Worm (Caenorhabditis elegans): ENCODE data around the gene unc-3.

Gene unc-3

ce11 chrX:14790320-14791048, 17.1 kb downstream of the unc-3 start, which contains the start of gene tatn-1 (continued):
- TF ChIP-seq lin-11 (tag; optimal IDR thresholded peaks at IDR 0.05) = no peak
- TF ChIP-seq sem-4 (tag; optimal IDR thresholded peaks at IDR 0.05) = peak; percentile 86
- TF ChIP-seq crh-2 (tag; optimal IDR thresholded peaks at IDR 0.05) = peak; percentile 95
- TF ChIP-seq elt-1 (tag; optimal IDR thresholded peaks at IDR 0.05) = peak; percentile 67
- no peak for TF ChIP-seq nhr-12 (tag; optimal IDR thresholded peaks at IDR 0.05)
- TF ChIP-seq R02D3.7 (tag; optimal IDR thresholded peaks at IDR 0.05) = no peak
- peak; percentile 59 for TF ChIP-seq nhr-6 (tag; optimal IDR thresholded peaks at IDR 0.05)
- peak; percentile 86 for TF ChIP-seq F13H6.1 (tag; optimal IDR thresholded peaks at IDR 0.05)

ce11 chrX:14791195-14791739, 17.9 kb downstream of the unc-3 start:
- TF ChIP-seq ama-1 (optimal IDR thresholded peaks at IDR 0.05) (peak; percentile 68), nhr-12 (tag; optimal IDR thresholded peaks at IDR 0.05) (no peak)

ce11 chrX:14792315-14793197, 19.2 kb downstream of the unc-3 start:
- no peak for TF ChIP-seq nhr-10 (tag; optimal IDR thresholded peaks at IDR 0.05)
- TF ChIP-seq Y55F3AM.14 (GFP tag; optimal IDR thresholded peaks at IDR 0.05) = no peak
- TF ChIP-seq R02D3.7 (tag; optimal IDR thresholded peaks at IDR 0.05) = no peak
- no peak for TF ChIP-seq C34F6.9 (tag; optimal IDR thresholded peaks at IDR 0.05)
- TF ChIP-seq nhr-11 (tag; optimal IDR thresholded peaks at IDR 0.05) = no peak
- TF ChIP-seq lin-11 (tag; optimal IDR thresholded peaks at IDR 0.05) = no peak
- TF ChIP-seq lin-13 (GFP tag; optimal IDR thresholded peaks at IDR 0.05) = peak; percentile 23
- TF ChIP-seq nhr-23 (tag; optimal IDR thresholded peaks at IDR 0.05) = no peak
- TF ChIP-seq ama-1 (optimal IDR thresholded peaks at IDR 0.05) = peak; percentile 70
- TF ChIP-seq ceh-16 (tag; optimal IDR thresholded peaks at IDR 0.05) = no peak
- no peak for TF ChIP-seq lin-39 (tag; optimal IDR thresholded peaks at IDR 0.05)
- TF ChIP-seq aly-2 (tag; optimal IDR thresholded peaks at IDR 0.05) = no peak
- TF ChIP-seq sem-4 (tag; optimal IDR thresholded peaks at IDR 0.05) = no peak
- TF ChIP-seq ZK546.5 (tag; optimal IDR thresholded peaks at IDR 0.05) = no peak
- no peak for TF ChIP-seq ztf-1 (GFP tag; conservative IDR thresholded peaks at IDR 0.05)
- TF ChIP-seq mbf-1 (tag; optimal IDR thresholded peaks at IDR 0.05) = no peak
- no peak for TF ChIP-seq unc-62 (GFP tag; optimal IDR thresholded peaks at IDR 0.05)
- peak; percentile 26 for TF ChIP-seq ztf-4 (tag; optimal IDR thresholded peaks at IDR 0.05)
- TF ChIP-seq sma-3 (GFP tag; optimal IDR thresholded peaks at IDR 0.05) = no peak
- TF ChIP-seq elt-3 (tag; optimal IDR thresholded peaks at IDR 0.05) = no peak
- no peak for TF ChIP-seq elt-1 (tag; optimal IDR thresholded peaks at IDR 0.05)
- TF ChIP-seq mdl-1 (tag; optimal IDR thresholded peaks at IDR 0.05) = peak in 1 of 2 experiments; percentile 3
- TF ChIP-seq alr-1 (tag; optimal IDR thresholded peaks at IDR 0.05) = no peak
- no peak for TF ChIP-seq skn-1 (tag; optimal IDR thresholded peaks at IDR 0.05)
- no peak for TF ChIP-seq lsy-2 (tag; optimal IDR thresholded peaks at IDR 0.05)
- no peak for TF ChIP-seq nhr-6 (tag; optimal IDR thresholded peaks at IDR 0.05)
- no peak for TF ChIP-seq crh-2 (tag; optimal IDR thresholded peaks at IDR 0.05)
- no peak for TF ChIP-seq F13H6.1 (tag; optimal IDR thresholded peaks at IDR 0.05)

ce11 chrX:14793198-14793747, 19.9 kb downstream of the unc-3 start, which contains the start of gene sprr-2:
Gene sprr-2 (plus strand): TSS chrX:14793445.
- TF ChIP-seq sma-9 (GFP tag; optimal IDR thresholded peaks at IDR 0.05) = peak; percentile 32
- no peak for TF ChIP-seq sma-9 (tag; optimal IDR thresholded peaks at IDR 0.05)
- no peak for TF ChIP-seq nhr-25 (tag; optimal IDR thresholded peaks at IDR 0.05)
- TF ChIP-seq crh-2 (tag; optimal IDR thresholded peaks at IDR 0.05) = peak; percentile 6
- no peak for TF ChIP-seq nhr-10 (tag; optimal IDR thresholded peaks at IDR 0.05)
- no peak for TF ChIP-seq ama-1 (optimal IDR thresholded peaks at IDR 0.05)
- no peak for TF ChIP-seq lin-11 (tag; optimal IDR thresholded peaks at IDR 0.05)
- no peak for TF ChIP-seq snpc-4 (tag; optimal IDR thresholded peaks at IDR 0.05)
- TF ChIP-seq unc-62 (GFP tag; optimal IDR thresholded peaks at IDR 0.05) = no peak
- peak; percentile 4 for TF ChIP-seq F13H6.1 (tag; optimal IDR thresholded peaks at IDR 0.05)
- no peak for TF ChIP-seq zag-1 (tag; optimal IDR thresholded peaks at IDR 0.05)
- TF ChIP-seq lsy-2 (tag; optimal IDR thresholded peaks at IDR 0.05) = peak in 1 of 2 experiments; percentile 28
- peak; percentile 61 for TF ChIP-seq fos-1 (tag; optimal IDR thresholded peaks at IDR 0.05)
